Worm (Caenorhabditis elegans) whole organism, late embryonic: ENCODE measurements around the gene rpl-36.
A peak's percentile ranks its signal among the peaks of the same experiment; 100 is the strongest.

Source experiments
- F13H6.1 ChIP-seq: sonication (generic microtip); optimal IDR thresholded peaks from 2 replicates; lab custom pipeline; 2016; ENCODE audit warnings: missing genetic modification characterization, missing compliant biosample characterization
- T23F11.4 ChIP-seq: fragments of 200-800 bp; sonication (Bioruptor generic); optimal IDR thresholded peaks from 2 replicates; lab custom pipeline; 2018; ENCODE audit warnings: mild to moderate bottlenecking, missing genetic modification characterization, missing compliant biosample characterization
- ahr-1 ChIP-seq: sonication (generic microtip); optimal IDR thresholded peaks from 2 replicates; lab custom pipeline; 2016; ENCODE audit warnings: missing genetic modification characterization, missing compliant biosample characterization
- ama-1 ChIP-seq: fragments of 150-350 bp; optimal IDR thresholded peaks from 2 replicates; lab custom pipeline; 2014
- ceh-19 ChIP-seq: fragments of 200-800 bp; sonication (Bioruptor generic); optimal IDR thresholded peaks from 2 replicates; lab custom pipeline; 2018; ENCODE audit warnings: mild to moderate bottlenecking, missing genetic modification characterization, missing compliant biosample characterization
- ceh-2 ChIP-seq: sonication (generic microtip); optimal IDR thresholded peaks from 2 replicates; lab custom pipeline; 2016; ENCODE audit warnings: missing genotype, missing genetic modification characterization, missing compliant biosample characterization
- ceh-22 ChIP-seq: sonication (generic microtip); optimal IDR thresholded peaks from 2 replicates; lab custom pipeline; 2017; ENCODE audit warnings: missing biosample characterization, missing genetic modification characterization
- ceh-24 ChIP-seq: sonication (generic microtip); optimal IDR thresholded peaks from 2 replicates; lab custom pipeline; 2016; ENCODE audit warnings: mild to moderate bottlenecking, missing genetic modification characterization, missing compliant biosample characterization
- ceh-31 ChIP-seq: sonication (generic microtip); optimal IDR thresholded peaks from 2 replicates; lab custom pipeline; 2016; ENCODE audit warnings: missing genetic modification characterization, missing compliant biosample characterization
- ceh-34 ChIP-seq: sonication (generic microtip); optimal IDR thresholded peaks from 2 replicates; lab custom pipeline; 2016; ENCODE audit warnings: mild to moderate bottlenecking, missing genetic modification characterization, missing compliant biosample characterization
- ceh-48 ChIP-seq: sonication (generic microtip); optimal IDR thresholded peaks from 2 replicates; lab custom pipeline; 2016; ENCODE audit warnings: missing genetic modification characterization, inconsistent platforms, missing compliant biosample characterization
- ceh-9 ChIP-seq: sonication (generic microtip); optimal IDR thresholded peaks from 2 replicates; lab custom pipeline; 2016; ENCODE audit warnings: mild to moderate bottlenecking, missing genetic modification characterization, inconsistent platforms, missing compliant biosample characterization
- che-1 ChIP-seq: sonication (generic microtip); optimal IDR thresholded peaks from 2 replicates; lab custom pipeline; 2016; ENCODE audit warnings: mild to moderate bottlenecking, missing genetic modification characterization, missing compliant biosample characterization
- dmd-4 ChIP-seq: sonication (generic microtip); optimal IDR thresholded peaks from 2 replicates; lab custom pipeline; 2016; ENCODE audit warnings: borderline replicate concordance, missing genetic modification characterization, missing compliant biosample characterization
- dve-1 ChIP-seq: sonication (generic microtip); optimal IDR thresholded peaks from 2 replicates; lab custom pipeline; 2017; ENCODE audit warnings: antibody characterized with exemption, mild to moderate bottlenecking, missing genetic modification characterization, missing compliant biosample characterization
- elt-2 ChIP-seq: sonication (generic microtip); optimal IDR thresholded peaks from 2 replicates; lab custom pipeline; 2016; ENCODE audit warnings: missing genetic modification reagents, missing genetic modification characterization, missing compliant biosample characterization
- fax-1 ChIP-seq: sonication (generic microtip); optimal IDR thresholded peaks from 2 replicates; lab custom pipeline; 2016; ENCODE audit warnings: missing genotype, missing genetic modification characterization, missing compliant biosample characterization
- gmeb-2 ChIP-seq: sonication (generic microtip); optimal IDR thresholded peaks from 2 replicates; lab custom pipeline; 2016; ENCODE audit warnings: missing genetic modification characterization, inconsistent platforms, missing compliant biosample characterization
- hlh-30 ChIP-seq: sonication (generic microtip); optimal IDR thresholded peaks from 2 replicates; lab custom pipeline; 2017; ENCODE audit warnings: antibody characterized with exemption, missing genetic modification characterization, missing compliant biosample characterization; ENCODE audit not compliant: insufficient read depth
- hlh-6 ChIP-seq: sonication (generic microtip); optimal IDR thresholded peaks from 2 replicates; lab custom pipeline; 2016; ENCODE audit warnings: missing genotype, missing genetic modification characterization, missing compliant biosample characterization
- hlh-8 ChIP-seq: sonication (generic microtip); optimal IDR thresholded peaks from 2 replicates; lab custom pipeline; 2016; ENCODE audit warnings: missing genotype, missing genetic modification characterization, missing compliant biosample characterization
- lin-11 ChIP-seq: fragments of 200-800 bp; sonication (Bioruptor generic); optimal IDR thresholded peaks from 2 replicates; lab custom pipeline; 2018; ENCODE audit warnings: mild to moderate bottlenecking, missing genetic modification characterization, missing compliant biosample characterization
- mec-3 ChIP-seq: sonication (generic microtip); optimal IDR thresholded peaks from 2 replicates; lab custom pipeline; 2016; ENCODE audit warnings: borderline replicate concordance, missing genetic modification characterization, missing compliant biosample characterization
- nhr-11 ChIP-seq: fragments of 150-350 bp; optimal IDR thresholded peaks from 2 replicates; lab custom pipeline; 2014; ENCODE audit warnings: missing biosample characterization, missing genetic modification characterization
- odd-2 ChIP-seq: sonication (generic microtip); optimal IDR thresholded peaks from 2 replicates; lab custom pipeline; 2017; ENCODE audit warnings: antibody characterized with exemption, mild to moderate bottlenecking, missing genetic modification characterization, missing compliant biosample characterization
- pax-1 ChIP-seq: fragments of 150-350 bp; optimal IDR thresholded peaks from 2 replicates; lab custom pipeline; 2014; ENCODE audit warnings: missing biosample characterization, missing genetic modification characterization
- pha-2 ChIP-seq: sonication (generic microtip); optimal IDR thresholded peaks from 2 replicates; lab custom pipeline; 2017; ENCODE audit warnings: mild to moderate bottlenecking, missing genetic modification characterization, missing compliant biosample characterization
- pha-4 ChIP-seq: fragments of 150-350 bp; optimal IDR thresholded peaks from 2 replicates; lab custom pipeline; 2018; ENCODE audit warnings: missing biosample characterization, missing genetic modification reagents, missing genetic modification characterization
- pros-1 ChIP-seq: fragments of 150-350 bp; optimal IDR thresholded peaks from 2 replicates; lab custom pipeline; 2014; ENCODE audit warnings: missing biosample characterization, missing genetic modification reagents, missing genetic modification characterization
- ref-2 ChIP-seq: sonication (generic microtip); optimal IDR thresholded peaks from 2 replicates; lab custom pipeline; 2016; ENCODE audit warnings: missing genetic modification characterization, missing compliant biosample characterization
- rnt-1 ChIP-seq: sonication (generic microtip); optimal IDR thresholded peaks from 2 replicates; lab custom pipeline; 2016; ENCODE audit warnings: missing genetic modification characterization, missing compliant biosample characterization
- sdc-2 ChIP-seq: sonication (generic microtip); optimal IDR thresholded peaks from 2 replicates; lab custom pipeline; 2016; ENCODE audit warnings: missing genotype, missing genetic modification characterization, missing compliant biosample characterization
- sox-2 ChIP-seq: fragments of 200-800 bp; sonication (Bioruptor generic); IDR thresholded peaks from 2 replicates; pipeline ENCODE4 v1.3.6; 2022; ENCODE audit warnings: missing genetic modification reagents, missing genetic modification characterization, missing compliant biosample characterization
- sox-4 ChIP-seq: sonication (generic microtip); optimal IDR thresholded peaks from 2 replicates; lab custom pipeline; 2017; ENCODE audit warnings: mild to moderate bottlenecking, missing genetic modification characterization, inconsistent platforms, missing compliant biosample characterization
- syd-9 ChIP-seq: sonication (generic microtip); optimal IDR thresholded peaks from 2 replicates; lab custom pipeline; 2016; ENCODE audit warnings: mild to moderate bottlenecking, missing genetic modification characterization, moderate library complexity, missing compliant biosample characterization
- ttx-3 ChIP-seq: sonication (generic microtip); optimal IDR thresholded peaks from 2 replicates; lab custom pipeline; 2016; ENCODE audit warnings: missing genetic modification reagents, missing genetic modification characterization, missing compliant biosample characterization
- unc-3 ChIP-seq, 2 experiments: fragments of 200-800 bp in 1 of 2; sonication (Bioruptor generic) in 1 of 2; sonication (generic microtip) in 1 of 2; conservative IDR thresholded peaks in 1 of 2; optimal IDR thresholded peaks in 1 of 2; 2 replicates each; pipeline versions ENCODE4 v1.3.6 to Lab custom; 2016 to 2022; ENCODE audit warnings: missing compliant biosample characterization in 2 of 2, missing genetic modification characterization in 2 of 2, missing genetic modification reagents in 1 of 2
- unc-55 ChIP-seq: sonication (generic microtip); optimal IDR thresholded peaks from 2 replicates; lab custom pipeline; 2017; ENCODE audit warnings: missing biosample characterization, missing genetic modification reagents, missing genetic modification characterization
- zip-5 ChIP-seq: sonication (generic microtip); optimal IDR thresholded peaks from 2 replicates; lab custom pipeline; 2016; ENCODE audit warnings: missing genetic modification characterization, missing compliant biosample characterization
- ztf-16 ChIP-seq: sonication (generic microtip); optimal IDR thresholded peaks from 2 replicates; lab custom pipeline; 2017; ENCODE audit warnings: missing genetic modification characterization, missing compliant biosample characterization

Gene rpl-36

ce11 chrIII:7136015-7136414, 44.0 kb upstream of the rpl-36 start, which contains the start of gene B0280.17:
Gene B0280.17 (minus strand): TSS chrIII:7136115.
- TF ChIP-seq unc-55 (no peak), nhr-11 (tag; lab: Kevin White, UChicago) (no peak), elt-2 (tag; lab: Kevin White, UChicago) (no peak), T23F11.4 (GFP tag; lab: Kevin White, UChicago) (no peak), sox-4 (tag; lab: Kevin White, UChicago) (no peak), ttx-3 (no peak), sox-2 (GFP tag; lab: Robert Waterston, UW) (no peak), unc-3 (GFP tag; conservative IDR thresholded peaks at IDR 0.05; lab: Robert Waterston, UW) (no peak), unc-3 (tag; optimal IDR thresholded peaks at IDR 0.05; lab: Kevin White, UChicago) (no peak), hlh-30 (no peak), ceh-31 (no peak), ceh-48 (tag; lab: Kevin White, UChicago) (no peak), pax-1 (tag; lab: Kevin White, UChicago) (no peak), lin-11 (tag; lab: Kevin White, UChicago) (no peak)

ce11 chrIII:7138178-7138577, 41.9 kb upstream of the rpl-36 start, which contains the start of gene B0280.11:
Gene B0280.11 (minus strand): TSS chrIII:7138278.
- TF ChIP-seq pha-4 (tag; lab: Kevin White, UChicago) (no peak), ceh-2 (no peak), rnt-1 (tag; lab: Kevin White, UChicago) (no peak), pha-2 (tag; lab: Kevin White, UChicago) (no peak), zip-5 (tag; lab: Kevin White, UChicago) (no peak), che-1 (no peak), pros-1 (no peak), pax-1 (tag; lab: Kevin White, UChicago) (no peak), ceh-24 (tag; lab: Kevin White, UChicago) (no peak), ceh-9 (tag; lab: Kevin White, UChicago) (no peak), hlh-6 (no peak), ceh-19 (GFP tag; lab: Kevin White, UChicago) (no peak), syd-9 (tag; lab: Kevin White, UChicago) (no peak), dmd-4 (tag; lab: Kevin White, UChicago) (no peak), mec-3 (no peak), unc-3 (GFP tag; conservative IDR thresholded peaks at IDR 0.05; lab: Robert Waterston, UW) (no peak), unc-3 (tag; optimal IDR thresholded peaks at IDR 0.05; lab: Kevin White, UChicago) (no peak)

- TF ChIP-seq ztf-16 (tag; lab: Kevin White, UChicago) (no peak), ceh-2 (no peak), dmd-4 (tag; lab: Kevin White, UChicago) (no peak), F13H6.1 (tag; lab: Kevin White, UChicago) (no peak), hlh-30 (peak; percentile 59), odd-2 (no peak), syd-9 (tag; lab: Kevin White, UChicago) (no peak), ref-2 (tag; lab: Kevin White, UChicago) (peak; percentile 13), ttx-3 (no peak), ama-1 (lab: Kevin White, UChicago) (peak; percentile 58), sox-4 (tag; lab: Kevin White, UChicago) (no peak), dve-1 (no peak)
Measured at ce11 chrIII:7140228-7140710, 39.8 kb upstream of the rpl-36 start.

- TF ChIP-seq elt-2 (tag; lab: Kevin White, UChicago) (peak; percentile 11), sox-4 (tag; lab: Kevin White, UChicago) (no peak), ama-1 (lab: Kevin White, UChicago) (peak; percentile 87)
Measured at ce11 chrIII:7141285-7141715, 38.8 kb upstream of the rpl-36 start.

ce11 chrIII:7142172-7142601, 37.9 kb upstream of the rpl-36 start:
- TF ChIP-seq hlh-30 (peak; percentile 25), sdc-2 (no peak), mec-3 (no peak), hlh-8 (no peak), ahr-1 (no peak), gmeb-2 (tag; lab: Kevin White, UChicago) (no peak), syd-9 (tag; lab: Kevin White, UChicago) (no peak), zip-5 (tag; lab: Kevin White, UChicago) (no peak), fax-1 (tag; lab: Kevin White, UChicago) (no peak), ama-1 (lab: Kevin White, UChicago) (peak; percentile 39), ceh-22 (tag; lab: Kevin White, UChicago) (no peak), ceh-31 (no peak), ceh-34 (no peak), pha-4 (tag; lab: Kevin White, UChicago) (no peak), sox-4 (tag; lab: Kevin White, UChicago) (no peak), ceh-24 (tag; lab: Kevin White, UChicago) (no peak), ceh-2 (no peak)
- TF ChIP-seq, all 69 proteins: peak for 2
